Worm (Caenorhabditis elegans): ENCODE results near the gene ZK816.1.

The ZK816.1 gene

DNA sequence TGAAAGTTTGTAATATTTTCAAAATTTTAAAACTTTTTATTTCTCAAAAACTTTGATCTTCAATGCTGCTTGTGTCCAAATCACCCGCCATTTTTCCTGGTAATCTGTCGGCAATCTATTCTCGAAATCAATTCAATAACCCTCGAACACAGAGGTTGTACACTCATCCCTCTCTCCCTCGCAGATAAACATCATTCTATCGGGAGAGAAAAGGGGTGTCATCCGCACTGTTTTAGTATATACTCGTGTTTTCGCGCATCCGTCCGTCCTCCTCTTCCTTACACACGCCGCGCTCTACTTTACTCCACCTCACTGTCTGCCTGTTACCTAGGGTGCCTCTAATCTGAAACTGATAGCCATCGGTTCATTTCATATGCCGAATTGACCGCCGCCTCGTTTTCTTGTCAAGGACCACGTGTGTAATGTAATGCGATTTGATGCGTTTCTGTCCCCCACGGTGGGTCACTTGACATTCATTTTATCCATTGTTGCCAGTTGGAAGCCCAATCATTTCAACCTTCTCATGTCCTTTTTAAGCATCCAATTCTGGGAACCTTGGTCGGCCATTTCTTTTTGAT lies 7.8 kb upstream of the ZK816.1 start:
- no peak for TF ChIP-seq B0336.3 (GFP tag; IDR thresholded peaks at IDR 0.05)
- no peak for TF ChIP-seq die-1 (tag; optimal IDR thresholded peaks at IDR 0.05)
- TF ChIP-seq F10E7.11 (tag; optimal IDR thresholded peaks at IDR 0.05), result no peak

DNA sequence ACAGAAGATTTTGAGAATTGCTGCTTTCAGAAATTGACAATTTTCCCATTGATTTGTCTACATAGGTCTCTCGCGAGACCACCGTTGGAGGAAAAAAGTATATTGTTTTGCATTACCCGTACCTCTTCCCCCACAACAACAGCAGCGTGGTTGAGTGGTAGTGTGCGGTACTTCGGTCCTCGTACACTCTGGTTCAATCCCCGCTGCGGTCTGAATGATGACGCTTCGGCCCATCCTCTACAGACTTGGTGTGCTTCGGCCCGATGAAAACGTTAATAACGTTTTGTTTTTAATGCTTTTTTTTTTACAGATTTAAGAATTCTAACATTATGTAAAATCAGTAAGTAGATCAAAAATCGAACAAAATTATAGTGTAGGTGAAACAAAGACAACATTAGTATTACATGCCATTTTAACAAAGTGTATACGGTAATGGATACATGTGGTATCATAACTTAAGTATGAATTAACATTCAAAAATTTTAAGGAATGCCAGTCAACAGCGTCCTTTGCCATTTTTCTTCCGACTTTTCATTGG lies 3.5 kb upstream of the ZK816.1 start, which contains the start of gene ZK816.3:
Gene ZK816.3, plus strand, starts transcription at position 488 of the 538 bp plus-strand sequence.
- no peak for TF ChIP-seq nfya-2 (GFP tag; IDR thresholded peaks at IDR 0.05)
- no peak for TF ChIP-seq efl-1 (GFP tag; optimal IDR thresholded peaks at IDR 0.05)
- no peak for TF ChIP-seq aptf-3 (GFP tag; IDR thresholded peaks at IDR 0.05)
- TF ChIP-seq F23B12.7 (tag; optimal IDR thresholded peaks at IDR 0.05; ENCODE audit: insufficient read depth), result no peak
- TF ChIP-seq mcd-1 (GFP tag; IDR thresholded peaks at IDR 0.05), result no peak
- no peak for TF ChIP-seq ccch-3 (GFP tag; optimal IDR thresholded peaks at IDR 0.05)
- TF ChIP-seq let-526 (GFP tag; IDR thresholded peaks at IDR 0.05), result 0 out of 2 replicates have a peak, but pooled peaks have one; percentile 48
- TF ChIP-seq zfh-2 (GFP tag; conservative IDR thresholded peaks at IDR 0.05), result no peak
- TF ChIP-seq lsl-1 (GFP tag; optimal IDR thresholded peaks at IDR 0.05), result no peak
- no peak for TF ChIP-seq athp-1 (tag; optimal IDR thresholded peaks at IDR 0.05)
- TF ChIP-seq ceh-58 (GFP tag; IDR thresholded peaks at IDR 0.05), result no peak
- TF ChIP-seq mel-28 (tag; optimal IDR thresholded peaks at IDR 0.05; ENCODE audit: borderline replicate concordance), result no peak
- TF ChIP-seq repo-1 (tag; optimal IDR thresholded peaks at IDR 0.05), result no peak
- peak; percentile 23 for TF ChIP-seq nhr-179 (tag; optimal IDR thresholded peaks at IDR 0.05)
- TF ChIP-seq die-1 (tag; optimal IDR thresholded peaks at IDR 0.05), result peak; percentile 55
- TF ChIP-seq ztf-25 (GFP tag; IDR thresholded peaks at IDR 0.05), result peak; percentile 61; the same call in 1 of the 2 replicates
- peak; percentile 49; the same call in 1 of the 2 replicates for TF ChIP-seq Y53F4B.3 (GFP tag; IDR thresholded peaks at IDR 0.05)
- TF ChIP-seq C06A6.2 (GFP tag; conservative IDR thresholded peaks at IDR 0.05), result no peak
- TF ChIP-seq unc-130 (GFP tag; optimal IDR thresholded peaks at IDR 0.05), result no peak
- TF ChIP-seq lag-1 (GFP tag; IDR thresholded peaks at IDR 0.05), result no peak
- no peak for TF ChIP-seq hsf-1 (GFP tag; IDR thresholded peaks at IDR 0.05)
- no peak for TF ChIP-seq hrde-1 (tag; optimal IDR thresholded peaks at IDR 0.05; ENCODE audit: borderline replicate concordance)
- TF ChIP-seq cebp-2 (GFP tag; IDR thresholded peaks at IDR 0.05), result 0 out of 2 replicates have a peak, but pooled peaks have one; percentile 48
- TF ChIP-seq nhr-27 (tag; optimal IDR thresholded peaks at IDR 0.05), result no peak
- no peak for TF ChIP-seq F49E8.2 (tag; optimal IDR thresholded peaks at IDR 0.05; ENCODE audit: insufficient read depth)
- TF ChIP-seq hmg-1.2 (GFP tag; IDR thresholded peaks at IDR 0.05), result peak; percentile 51
- TF ChIP-seq F57A8.1 (GFP tag; optimal IDR thresholded peaks at IDR 0.05), result no peak
- TF ChIP-seq unc-62 (GFP tag; optimal IDR thresholded peaks at IDR 0.05), result no peak
- TF ChIP-seq egl-44 (GFP tag; IDR thresholded peaks at IDR 0.05), result 0 out of 2 replicates have a peak, but pooled peaks have one; percentile 41
- no peak for TF ChIP-seq atf-7 (tag; optimal IDR thresholded peaks at IDR 0.05)
- no peak for TF ChIP-seq ztf-3 (GFP tag; optimal IDR thresholded peaks at IDR 0.05)
- no peak for TF ChIP-seq lsy-27 (tag; optimal IDR thresholded peaks at IDR 0.05; ENCODE audit: borderline replicate concordance, insufficient read depth)
- peak; percentile 50 for TF ChIP-seq ZK185.1 (tag; optimal IDR thresholded peaks at IDR 0.05; ENCODE audit: poor library complexity, severe bottlenecking)
- no peak for TF ChIP-seq bed-2 (GFP tag; IDR thresholded peaks at IDR 0.05)
- TF ChIP-seq madf-10 (tag; optimal IDR thresholded peaks at IDR 0.05), result peak; percentile 47
- peak; percentile 78 for TF ChIP-seq ceh-27 (GFP tag; optimal IDR thresholded peaks at IDR 0.05)
- no peak for TF ChIP-seq xnd-1 (tag; optimal IDR thresholded peaks at IDR 0.05)
- TF ChIP-seq nhr-80 (tag; optimal IDR thresholded peaks at IDR 0.05), result peak; percentile 7
- no peak for TF ChIP-seq lin-35 (GFP tag; optimal IDR thresholded peaks at IDR 0.05)
- peak; percentile 5 for TF ChIP-seq F52B5.7 (tag; optimal IDR thresholded peaks at IDR 0.05)
- no peak for TF ChIP-seq snpc-1.3 (tag; optimal IDR thresholded peaks at IDR 0.05; ENCODE audit: insufficient read depth)
- no peak for TF ChIP-seq ztf-28 (GFP tag; IDR thresholded peaks at IDR 0.05)
- peak; percentile 4 for TF ChIP-seq mes-4 (tag; optimal IDR thresholded peaks at IDR 0.05)
